Worm (Caenorhabditis elegans) whole organism, L1 larva: ENCODE measurements around the gene C05C9.3.

Source experiments
- ceh-82 ChIP-seq, 3 experiments: fragments of 150-350 bp in 1 of 3; sonication (generic microtip) in 2 of 3; optimal IDR thresholded peaks; 2 replicates each; lab custom pipeline; 2014 to 2017; ENCODE audit warnings: missing biosample characterization in 3 of 3, missing genetic modification characterization in 3 of 3
- elt-3 ChIP-seq, 6 experiments: fragments of 150-350 bp in 1 of 6; sonication (generic microtip); optimal IDR thresholded peaks; 2 replicates each; lab custom pipeline; 2017 to 2018; ENCODE audit warnings: missing biosample characterization in 6 of 6, missing genetic modification characterization in 6 of 6, inconsistent platforms in 1 of 6
- isw-1 ChIP-seq: fragments of 200-800 bp; sonication (Bioruptor generic); IDR thresholded peaks from 2 replicates; pipeline ENCODE4 v1.3.6; 2022; ENCODE audit warnings: missing genetic modification characterization, missing compliant biosample characterization
- jun-1 ChIP-seq: fragments of 150-350 bp; optimal IDR thresholded peaks from 2 replicates; lab custom pipeline; 2014; ENCODE audit warnings: missing biosample characterization, missing genetic modification reagents, missing genetic modification characterization
- mdl-1 ChIP-seq, 2 experiments: fragments of 150-350 bp; optimal IDR thresholded peaks; 2 replicates each; lab custom pipeline; 2014 to 2017; ENCODE audit warnings: missing biosample characterization in 2 of 2, missing genetic modification characterization in 2 of 2, inconsistent platforms in 1 of 2
- nhr-19 ChIP-seq: fragments of 200-800 bp; sonication (Bioruptor generic); conservative IDR thresholded peaks from 2 replicates; pipeline ENCODE4 v1.3.6; 2022; ENCODE audit warnings: missing genetic modification characterization, missing compliant biosample characterization
- tlp-1 ChIP-seq: fragments of 150-350 bp; optimal IDR thresholded peaks from 2 replicates; lab custom pipeline; 2014; ENCODE audit warnings: missing biosample characterization, missing genetic modification characterization
- unc-98 ChIP-seq: fragments of 200-800 bp; sonication (Bioruptor generic); IDR thresholded peaks from 2 replicates; pipeline ENCODE4 v1.3.6; 2022; ENCODE audit warnings: missing genetic modification characterization, missing compliant biosample characterization
- zag-1 ChIP-seq: fragments of 150-350 bp; optimal IDR thresholded peaks from 2 replicates; lab custom pipeline; 2014; ENCODE audit warnings: missing biosample characterization, missing genetic modification characterization

Gene C05C9.3

ce11 chrX:11093985-11094593 lies 58.5 kb downstream of the C05C9.3 start (continued):
- peak; percentile 99 for TF ChIP-seq nhr-19
- peak; percentile 95 for TF ChIP-seq isw-1 (GFP tag; lab: Robert Waterston, UW)
- TF ChIP-seq unc-98 (GFP tag; lab: Robert Waterston, UW) = peak; percentile 97
- peak; percentile 98 for TF ChIP-seq zag-1 (tag; lab: Kevin White, UChicago)
- peak; percentile 99 to 100 (median 100) for TF ChIP-seq ceh-82 (tag; optimal IDR thresholded peaks at IDR 0.05; lab: Kevin White, UChicago)
- TF ChIP-seq elt-3 (tag; optimal IDR thresholded peaks at IDR 0.05; lab: Kevin White, UChicago) = peak; percentile 87 to 100 (median 95)
- TF ChIP-seq tlp-1 (tag; lab: Kevin White, UChicago) = peak; percentile 77
- TF ChIP-seq jun-1 = peak; percentile 100
- TF ChIP-seq mdl-1 (tag; optimal IDR thresholded peaks at IDR 0.05; lab: Kevin White, UChicago) = peak; percentile 59 to 95
